Worm (Caenorhabditis elegans) whole organism, L1 larva: ENCODE data around the gene col-173.
A peak's percentile ranks its signal among the peaks of the same experiment; 100 is the strongest.

Experiments used
- nhr-84 ChIP-seq: sonication (generic microtip); optimal IDR thresholded peaks from 2 replicates; lab custom pipeline; 2017; ENCODE audit warnings: missing biosample characterization, missing genetic modification characterization
- snu-23 ChIP-seq: sonication (generic microtip); optimal IDR thresholded peaks from 2 replicates; lab custom pipeline; 2016; ENCODE audit warnings: missing genetic modification characterization, missing compliant biosample characterization
- ztf-4 ChIP-seq: fragments of 150-350 bp; optimal IDR thresholded peaks from 2 replicates; lab custom pipeline; 2014; ENCODE audit warnings: missing biosample characterization, missing genetic modification characterization

Gene col-173

ce11 chrX:6825840-6826239 lies 51.5 kb downstream of the col-173 start, which contains the start of gene F41B4.1 (continued):
- peak; percentile 67 for TF ChIP-seq snu-23 (GFP tag; lab: Kevin White, UChicago)
- TF ChIP-seq nhr-84: no peak
- no peak for TF ChIP-seq ztf-4 (tag; lab: Kevin White, UChicago)
- TF ChIP-seq, all 84 proteins: peak for 15
